Worm (Caenorhabditis elegans) whole organism, L3 larva: ENCODE data around the gene Y11D7A.9.

Experiments used
- R02D3.7 ChIP-seq: fragments of 150-350 bp; optimal IDR thresholded peaks from 2 replicates; lab custom pipeline; 2014; ENCODE audit warnings: missing biosample characterization, missing genetic modification characterization
- lin-39 ChIP-seq: fragments of 150-350 bp; optimal IDR thresholded peaks from 2 replicates; lab custom pipeline; 2018; ENCODE audit warnings: missing biosample characterization, missing genetic modification reagents, missing genetic modification characterization
- nhr-77 ChIP-seq: fragments of 150-350 bp; optimal IDR thresholded peaks from 2 replicates; lab custom pipeline; 2014; ENCODE audit warnings: missing biosample characterization, missing genetic modification characterization
- pqm-1 ChIP-seq: fragments of 150-350 bp; optimal IDR thresholded peaks from 2 replicates; lab custom pipeline; 2017; ENCODE audit warnings: missing biosample characterization, missing genetic modification characterization, inconsistent platforms

ce11 chrIV:9303994-9304393 is 48.1 kb upstream of the Y11D7A.9 start, which contains the start of gene F49C12.4:
- TF ChIP-seq lin-39 (tag; lab: Kevin White, UChicago), result no peak
- no peak for TF ChIP-seq pqm-1 (tag; lab: Kevin White, UChicago)
- no peak for TF ChIP-seq nhr-77 (tag; lab: Kevin White, UChicago)
- TF ChIP-seq R02D3.7 (tag; lab: Kevin White, UChicago), result no peak
